Worm (Caenorhabditis elegans): ENCODE measurements around the gene lim-6.

The lim-6 gene

ce11 chrX:1125426-1125825 lies 53.2 kb downstream of the lim-6 start, which contains the start of gene lmp-2:
Gene lmp-2 (plus strand): TSS chrX:1125615.
- TF ChIP-seq elt-2 (tag; optimal IDR thresholded peaks at IDR 0.05) (peak; percentile 48), nhr-90 (tag; optimal IDR thresholded peaks at IDR 0.05; ENCODE audit: poor library complexity) (no peak), pax-3 (tag; optimal IDR thresholded peaks at IDR 0.05) (no peak), C34B4.2 (tag; optimal IDR thresholded peaks at IDR 0.05) (no peak)

ce11 chrX:1126207-1126606 lies 54.0 kb downstream of the lim-6 start:
- TF ChIP-seq tlp-1 (tag; optimal IDR thresholded peaks at IDR 0.05) (no peak), lir-3 (tag; optimal IDR thresholded peaks at IDR 0.05; ENCODE audit: poor library complexity) (no peak), irx-1 (tag; optimal IDR thresholded peaks at IDR 0.05) (no peak), ceh-88 (GFP tag; IDR thresholded peaks at IDR 0.05) (no peak), nhr-85 (tag) (peak; percentile 6), jun-1 (tag; optimal IDR thresholded peaks at IDR 0.05) (no peak), unc-86 (tag; optimal IDR thresholded peaks at IDR 0.05) (no peak), mef-2 (tag; optimal IDR thresholded peaks at IDR 0.05) (no peak), swsn-7 (tag; optimal IDR thresholded peaks at IDR 0.05) (no peak)

ce11 chrX:1128503-1129036 lies 56.3 kb downstream of the lim-6 start, which contains the start of gene snx-1:
Gene snx-1 (plus strand): TSS chrX:1128986.
- TF ChIP-seq isw-1 (GFP tag; IDR thresholded peaks at IDR 0.05), result no peak
- TF ChIP-seq irx-1 (tag; optimal IDR thresholded peaks at IDR 0.05), result peak; percentile 24
- TF ChIP-seq nhr-19 (GFP tag; conservative IDR thresholded peaks at IDR 0.05), result no peak
- peak; percentile 37 for TF ChIP-seq lin-15B (tag; optimal IDR thresholded peaks at IDR 0.05)
- TF ChIP-seq mef-2 (tag; optimal IDR thresholded peaks at IDR 0.05), result no peak
- TF ChIP-seq lin-35 (GFP tag; optimal IDR thresholded peaks at IDR 0.05), result peak; percentile 37 to 73
- TF ChIP-seq unc-98 (GFP tag; IDR thresholded peaks at IDR 0.05), result no peak
- no peak for TF ChIP-seq fkh-4 (tag; optimal IDR thresholded peaks at IDR 0.05; ENCODE audit: borderline replicate concordance)
- TF ChIP-seq pqm-1 (tag; optimal IDR thresholded peaks at IDR 0.05), result no peak
- TF ChIP-seq blmp-1 (tag; optimal IDR thresholded peaks at IDR 0.05), result peak; percentile 38
- TF ChIP-seq nhr-90 (tag; optimal IDR thresholded peaks at IDR 0.05; ENCODE audit: poor library complexity), result peak; percentile 52
- no peak for TF ChIP-seq nhr-76 (tag; optimal IDR thresholded peaks at IDR 0.05)
- no peak for TF ChIP-seq ceh-88 (GFP tag; IDR thresholded peaks at IDR 0.05)
- TF ChIP-seq pag-3 (tag; optimal IDR thresholded peaks at IDR 0.05; ENCODE audit: borderline replicate concordance, insufficient read depth), result no peak
- TF ChIP-seq nhr-237 (tag; optimal IDR thresholded peaks at IDR 0.05), result no peak
- no peak for TF ChIP-seq dsc-1 (tag; optimal IDR thresholded peaks at IDR 0.05)
- TF ChIP-seq snu-23 (GFP tag; optimal IDR thresholded peaks at IDR 0.05), result peak; percentile 74
- TF ChIP-seq zag-1 (tag; optimal IDR thresholded peaks at IDR 0.05), result no peak
- no peak for TF ChIP-seq unc-62 (GFP tag; optimal IDR thresholded peaks at IDR 0.05)
- TF ChIP-seq C04F5.9 (tag; optimal IDR thresholded peaks at IDR 0.05), result no peak
- TF ChIP-seq C16A3.4 (tag; optimal IDR thresholded peaks at IDR 0.05), result peak; percentile 46
- TF ChIP-seq F16B12.6 (tag; optimal IDR thresholded peaks at IDR 0.05), result no peak
- TF ChIP-seq mep-1 (tag; optimal IDR thresholded peaks at IDR 0.05), result peak; percentile 35
- no peak for TF ChIP-seq efl-3 (GFP tag; optimal IDR thresholded peaks at IDR 0.05)
- TF ChIP-seq fkh-8 (tag; optimal IDR thresholded peaks at IDR 0.05), result no peak
- TF ChIP-seq sptf-1 (tag; optimal IDR thresholded peaks at IDR 0.05), result no peak
- TF ChIP-seq elt-3 (tag; optimal IDR thresholded peaks at IDR 0.05), result no peak
- peak; percentile 54 for TF ChIP-seq vab-15 (tag; optimal IDR thresholded peaks at IDR 0.05)
- TF ChIP-seq sox-4 (tag; optimal IDR thresholded peaks at IDR 0.05), result no peak
- no peak for TF ChIP-seq pax-3 (tag; optimal IDR thresholded peaks at IDR 0.05)
- TF ChIP-seq aha-1 (tag; optimal IDR thresholded peaks at IDR 0.05), result no peak
- no peak for TF ChIP-seq egl-27 (tag; optimal IDR thresholded peaks at IDR 0.05)
- peak; percentile 27 for TF ChIP-seq xbp-1 (tag; optimal IDR thresholded peaks at IDR 0.05)
- no peak for TF ChIP-seq nhr-28 (tag; optimal IDR thresholded peaks at IDR 0.05)
- TF ChIP-seq ceh-90 (tag; optimal IDR thresholded peaks at IDR 0.05), result no peak
- TF ChIP-seq hpl-2 (GFP tag; optimal IDR thresholded peaks at IDR 0.05), result no peak
- TF ChIP-seq unc-130 (tag; optimal IDR thresholded peaks at IDR 0.05), result no peak
- TF ChIP-seq hlh-4 (tag; optimal IDR thresholded peaks at IDR 0.05), result no peak
- no peak for TF ChIP-seq ets-5 (GFP tag; IDR thresholded peaks at IDR 0.05)
- TF ChIP-seq mab-9 (GFP tag; IDR thresholded peaks at IDR 0.05), result no peak
- TF ChIP-seq lin-14 (GFP tag; optimal IDR thresholded peaks at IDR 0.05), result peak; percentile 88

Data from whole organism, L1 larva.